Worm (Caenorhabditis elegans): ENCODE results near the gene srz-63.
"Not testable (repeated sequence)": the region's sequence is repeated elsewhere in the genome, so short reads cannot be mapped to it uniquely, and the experiment has no call there.

Gene srz-63

DNA sequence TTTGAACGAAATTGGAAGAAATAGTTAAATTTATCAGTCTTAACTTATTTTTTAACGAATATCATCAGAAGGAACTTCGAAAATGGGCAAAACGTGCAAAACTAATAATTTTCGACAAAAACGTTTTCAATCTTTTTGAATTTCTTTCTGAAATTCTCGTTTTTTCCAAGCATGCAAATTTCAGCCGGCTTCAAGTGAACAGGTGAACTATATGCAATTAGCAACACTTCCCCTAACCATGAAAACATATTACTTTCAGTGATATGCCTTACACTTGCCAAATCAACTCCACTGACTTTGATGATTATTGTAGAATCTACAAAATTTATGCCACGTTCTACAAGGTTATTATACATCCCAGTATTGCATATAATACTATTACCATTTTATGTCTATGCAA lies at the start of gene srz-63:
TSS of gene srz-63 (plus strand) at position 301 of the 400 bp plus-strand sequence.
- not testable (repeated sequence) for TF ChIP-seq unc-62 (GFP tag; optimal IDR thresholded peaks at IDR 0.05)

DNA sequence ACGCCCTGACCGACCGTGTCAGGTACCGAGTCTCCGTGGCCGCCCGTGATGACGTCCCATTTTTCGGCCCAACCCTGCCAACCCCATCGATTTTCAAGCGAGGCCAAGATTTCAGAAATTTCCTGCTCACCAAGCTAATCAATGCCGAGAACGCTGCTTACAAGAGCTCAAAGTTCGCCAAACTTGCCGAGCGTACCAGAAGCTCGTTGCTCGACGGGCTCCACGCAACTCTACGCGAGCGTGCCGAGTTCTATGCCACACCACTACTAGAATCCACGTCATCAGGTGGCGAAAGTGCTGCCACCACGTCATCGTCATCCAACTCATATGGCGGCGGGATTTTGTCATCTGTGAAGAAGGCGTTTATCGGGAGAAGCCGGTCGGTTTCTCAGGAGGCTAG lies 49.5 kb upstream of the srz-63 start:
- TF ChIP-seq unc-62 (GFP tag; optimal IDR thresholded peaks at IDR 0.05), result no peak

DNA sequence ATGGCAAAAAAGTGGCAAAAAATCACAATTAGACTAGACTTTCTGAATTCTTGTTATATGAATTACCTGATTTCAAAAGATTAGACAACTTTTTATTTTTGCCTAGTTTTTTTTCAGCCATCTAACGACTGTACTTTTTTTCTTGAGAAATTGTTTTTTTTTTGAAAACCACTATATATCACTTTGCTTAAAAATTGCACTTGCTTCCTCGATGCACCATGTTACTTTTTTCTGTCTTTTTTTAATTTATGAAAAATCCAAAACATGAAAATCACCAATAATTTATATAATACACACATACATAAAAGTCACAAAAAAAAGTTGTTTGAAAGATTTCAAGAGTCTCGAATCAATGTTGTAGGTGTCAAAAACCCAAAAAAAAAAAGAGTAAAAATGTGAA lies 45.5 kb upstream of the srz-63 start:
- TF ChIP-seq unc-62 (GFP tag; optimal IDR thresholded peaks at IDR 0.05), result no peak

DNA sequence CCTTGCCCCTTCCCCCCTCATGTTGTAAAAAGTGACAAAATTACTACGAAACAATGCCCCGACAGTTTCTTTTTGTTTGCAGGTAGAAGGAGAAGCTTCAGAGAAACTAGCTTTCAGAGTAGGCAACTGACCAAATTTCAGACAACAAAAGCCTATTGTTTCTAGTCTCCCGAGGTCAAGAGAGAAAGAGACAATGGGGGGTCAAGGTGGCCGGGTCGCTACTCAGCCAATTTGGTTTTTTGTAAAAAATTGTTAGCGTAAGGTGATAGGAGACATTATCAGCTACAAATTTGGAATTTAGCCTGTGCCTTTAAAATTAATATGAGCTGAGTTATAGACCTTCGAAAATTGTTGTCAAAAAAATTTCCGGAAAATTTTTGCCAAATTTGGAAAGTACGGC lies 43.5 kb upstream of the srz-63 start:
- TF ChIP-seq unc-62 (GFP tag; optimal IDR thresholded peaks at IDR 0.05), result no peak

DNA sequence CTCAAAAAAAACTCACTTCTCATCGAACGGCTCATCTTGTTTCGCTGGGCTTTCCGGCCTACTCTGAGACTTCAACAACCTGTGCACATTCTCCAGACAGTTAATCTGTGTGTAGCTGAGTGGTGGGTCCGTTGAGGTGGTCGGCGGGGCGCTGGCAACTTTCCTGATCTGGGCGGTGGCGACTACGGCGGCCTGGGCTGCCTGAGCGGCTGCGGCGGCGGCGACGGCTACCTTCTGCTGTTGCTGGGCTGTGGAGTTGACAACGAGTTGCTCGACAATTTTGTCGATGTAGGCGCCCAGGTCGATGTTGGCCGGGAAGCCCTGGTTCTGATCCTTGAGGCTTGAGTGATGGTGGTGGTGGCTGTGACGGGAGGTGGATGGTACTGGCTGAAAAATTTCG lies 42.4 kb upstream of the srz-63 start:
- no peak for TF ChIP-seq unc-62 (GFP tag; optimal IDR thresholded peaks at IDR 0.05)

DNA sequence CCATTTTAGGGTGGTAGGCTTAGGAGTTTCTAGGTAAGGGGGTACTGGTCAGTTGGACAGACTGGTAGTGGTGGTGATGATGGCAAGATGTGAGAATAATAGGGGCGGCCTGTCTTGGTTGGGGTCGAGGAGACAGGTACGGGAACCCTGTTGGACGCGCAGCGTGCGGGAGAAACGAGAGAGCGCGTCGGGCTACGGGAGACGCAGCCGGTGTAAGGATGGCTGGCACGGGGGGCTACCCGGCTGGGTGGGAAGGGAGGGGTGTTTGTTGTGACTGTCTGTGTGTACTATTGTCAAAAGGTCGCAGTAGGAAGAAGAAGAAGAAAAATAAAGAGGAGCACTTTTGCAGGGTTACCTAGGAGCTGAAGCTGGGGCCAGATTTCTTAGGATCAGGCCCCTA lies 42.0 kb upstream of the srz-63 start:
- TF ChIP-seq unc-62 (GFP tag; optimal IDR thresholded peaks at IDR 0.05), result no peak

DNA sequence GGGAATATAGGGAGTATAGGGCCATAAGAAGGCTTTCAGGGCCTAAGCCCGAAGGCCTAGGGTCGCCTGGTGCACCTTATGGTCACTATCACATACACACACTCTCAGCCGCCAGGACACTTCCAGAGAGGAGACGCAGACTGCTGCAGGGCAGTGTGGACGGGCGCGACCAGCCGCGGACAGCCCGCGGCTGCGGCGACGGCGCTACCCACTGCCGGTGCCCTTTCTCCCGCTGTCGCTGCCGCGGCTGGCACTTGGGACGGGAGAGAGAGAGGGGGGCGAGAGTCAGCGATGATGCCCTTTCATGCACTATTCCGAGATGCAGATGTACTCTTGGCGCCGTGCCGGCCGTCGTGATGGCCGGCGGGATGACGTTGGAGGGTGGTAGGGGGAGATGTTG lies 40.6 kb upstream of the srz-63 start:
- no peak for TF ChIP-seq unc-62 (GFP tag; optimal IDR thresholded peaks at IDR 0.05)

DNA sequence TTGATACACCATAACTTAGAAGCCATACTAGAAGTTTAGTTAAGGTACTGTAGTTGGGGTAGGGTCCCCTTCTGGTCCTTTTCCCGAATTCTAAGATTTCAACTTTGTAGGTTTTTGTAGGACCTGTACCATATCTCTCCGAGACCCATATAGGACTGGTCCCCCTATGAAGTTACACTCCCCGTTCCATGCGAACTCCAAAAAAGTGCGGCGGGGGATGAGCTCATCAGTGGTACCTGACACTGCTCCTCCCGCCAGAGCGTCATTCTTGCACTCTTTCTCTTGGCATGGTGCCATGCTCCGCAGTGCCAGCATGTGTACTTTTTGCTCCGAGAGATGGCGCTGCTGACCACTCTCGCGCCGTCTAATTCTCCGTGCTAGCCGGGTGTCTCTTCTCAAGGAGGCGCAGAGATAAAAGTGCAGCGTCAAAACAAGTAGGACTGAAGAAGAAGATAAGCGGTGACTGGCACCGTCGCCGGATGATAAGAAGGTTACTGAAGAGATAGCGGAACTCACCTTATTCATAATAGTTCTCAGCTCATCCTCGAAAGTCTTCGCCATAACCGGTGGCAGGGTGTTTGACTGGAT lies 38.9 kb upstream of the srz-63 start:
- TF ChIP-seq unc-62 (GFP tag; optimal IDR thresholded peaks at IDR 0.05), result no peak

DNA sequence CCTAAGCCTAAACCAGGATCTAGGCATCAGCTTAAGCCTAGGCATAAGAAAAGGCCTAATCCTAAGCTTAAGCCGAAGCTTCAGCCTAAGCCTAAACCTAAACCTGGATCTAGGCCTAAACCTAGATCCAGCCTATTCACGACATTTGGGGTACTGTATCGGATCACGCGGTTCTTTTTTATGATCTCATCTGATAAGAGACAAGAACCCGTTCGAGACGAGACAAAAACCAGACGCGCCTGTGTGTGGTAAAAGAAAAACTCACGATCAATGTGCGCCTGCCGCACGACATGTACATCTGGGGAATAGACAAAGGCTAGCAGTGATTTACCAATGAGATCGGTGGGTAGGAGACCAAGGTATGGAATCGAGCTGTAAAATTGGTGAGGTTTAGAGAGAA lies 38.0 kb upstream of the srz-63 start:
- TF ChIP-seq unc-62 (GFP tag; optimal IDR thresholded peaks at IDR 0.05), result no peak

DNA sequence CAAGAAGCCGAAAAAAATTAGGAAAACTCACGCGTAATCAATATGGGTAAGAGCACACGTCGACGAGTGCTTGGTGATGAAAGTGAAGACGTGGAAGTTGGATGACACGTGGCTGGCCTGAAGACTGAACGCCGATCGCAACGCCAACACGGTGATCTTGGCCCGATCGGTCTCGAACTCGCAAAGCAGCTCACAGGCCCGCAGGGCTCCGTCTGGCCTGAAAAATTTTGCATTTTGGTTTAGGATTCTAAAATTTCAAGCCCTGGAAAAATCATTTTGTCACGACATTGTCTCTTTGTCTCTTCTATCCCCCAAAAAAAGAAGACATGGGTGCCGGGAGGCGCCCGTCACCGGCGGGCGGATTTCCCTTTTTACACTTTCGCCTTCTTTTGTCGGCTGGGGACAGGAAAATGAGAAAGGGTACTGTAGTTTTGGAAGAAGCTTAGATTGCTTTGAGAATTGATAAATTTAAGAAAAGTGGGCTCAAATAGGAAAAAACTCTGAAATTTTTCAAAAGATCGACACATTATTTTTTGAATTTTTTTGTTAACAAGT lies 37.2 kb upstream of the srz-63 start:
- TF ChIP-seq unc-62 (GFP tag; optimal IDR thresholded peaks at IDR 0.05), result no peak

DNA sequence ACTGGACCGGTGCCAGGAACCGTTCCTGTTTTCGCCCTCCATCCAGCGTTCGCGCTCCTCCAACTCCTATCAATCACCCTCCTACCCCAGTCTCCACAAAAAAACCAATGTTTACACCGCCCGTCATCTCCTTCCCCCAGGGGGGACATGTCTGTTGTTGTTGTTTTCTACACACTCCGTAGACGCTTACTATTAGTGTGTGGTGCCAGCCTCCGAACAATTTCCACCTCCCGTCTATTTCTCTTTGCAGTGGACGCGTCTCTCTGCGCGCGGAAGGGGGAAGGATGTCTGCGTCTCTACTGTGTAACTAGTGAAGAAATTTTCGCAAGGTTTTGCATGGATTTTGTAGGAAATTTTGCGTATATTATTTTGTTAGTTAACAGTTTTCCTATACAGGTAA lies 36.0 kb upstream of the srz-63 start:
- TF ChIP-seq unc-62 (GFP tag; optimal IDR thresholded peaks at IDR 0.05), result no peak

DNA sequence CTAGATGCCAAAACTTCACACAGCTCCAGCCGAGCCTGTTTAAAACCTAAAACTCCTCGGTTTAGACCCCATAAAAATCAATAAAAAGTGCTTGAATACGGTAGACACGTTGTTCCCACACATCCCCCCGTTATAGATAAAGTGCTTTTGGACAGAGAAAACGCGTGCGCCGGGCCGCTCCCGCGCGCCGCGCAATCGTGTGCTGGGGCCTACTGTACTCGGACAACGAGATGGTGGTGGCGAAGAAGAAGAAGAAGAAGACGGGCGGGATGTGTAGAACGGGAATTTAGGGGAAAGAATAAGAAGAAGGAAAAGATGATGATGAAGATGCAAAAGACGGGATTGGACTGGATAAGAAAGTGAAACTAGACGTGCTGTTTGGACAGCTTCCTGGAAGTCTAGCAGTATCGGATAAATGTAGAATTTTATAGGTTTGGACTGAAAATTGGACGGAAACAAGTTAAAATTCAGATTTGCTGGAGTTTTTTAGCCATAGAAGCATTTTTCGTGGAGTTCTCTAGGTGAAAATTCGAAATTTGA lies 34.0 kb upstream of the srz-63 start:
- TF ChIP-seq unc-62 (GFP tag; optimal IDR thresholded peaks at IDR 0.05), result no peak

DNA sequence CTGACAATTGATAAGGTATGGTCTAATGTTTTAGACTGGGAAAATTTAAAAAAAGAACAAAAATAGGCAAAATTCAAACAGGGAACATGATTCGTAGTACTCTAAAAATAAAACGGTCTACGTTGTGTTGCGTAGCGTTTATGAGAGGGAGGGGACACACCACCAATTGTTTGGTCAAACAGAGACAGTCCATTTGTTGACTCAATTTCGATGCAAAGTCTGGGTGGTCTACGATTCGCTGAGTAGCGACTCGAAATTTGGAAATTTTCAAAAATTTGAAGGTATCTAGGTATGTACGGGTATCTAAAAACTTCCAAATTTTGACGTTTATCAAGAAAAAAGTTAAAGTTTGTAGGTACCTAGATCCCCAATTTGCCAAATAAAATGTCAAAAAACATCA lies 32.7 kb upstream of the srz-63 start:
- no peak for TF ChIP-seq unc-62 (GFP tag; optimal IDR thresholded peaks at IDR 0.05)

DNA sequence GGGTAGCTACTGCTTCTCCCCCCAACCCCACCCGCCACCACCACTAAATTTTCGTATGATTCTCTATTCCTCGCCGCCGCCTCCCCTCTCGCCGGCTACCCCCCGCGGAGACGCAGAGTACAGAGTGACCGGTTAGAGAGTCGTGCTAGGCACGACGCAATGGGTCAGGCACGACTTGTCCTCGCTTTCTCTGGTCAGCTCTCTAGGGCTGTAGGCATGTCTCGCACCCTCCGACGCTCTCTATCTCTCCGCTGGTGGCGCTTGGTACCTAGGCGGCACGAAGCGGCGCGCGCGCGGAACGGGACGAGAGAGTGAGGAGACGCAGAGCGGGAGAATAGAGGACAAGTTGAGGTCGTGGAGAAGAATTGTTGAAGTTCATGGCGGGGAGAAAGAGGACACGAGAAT lies 31.6 kb upstream of the srz-63 start:
- no peak for TF ChIP-seq unc-62 (GFP tag; optimal IDR thresholded peaks at IDR 0.05)

DNA sequence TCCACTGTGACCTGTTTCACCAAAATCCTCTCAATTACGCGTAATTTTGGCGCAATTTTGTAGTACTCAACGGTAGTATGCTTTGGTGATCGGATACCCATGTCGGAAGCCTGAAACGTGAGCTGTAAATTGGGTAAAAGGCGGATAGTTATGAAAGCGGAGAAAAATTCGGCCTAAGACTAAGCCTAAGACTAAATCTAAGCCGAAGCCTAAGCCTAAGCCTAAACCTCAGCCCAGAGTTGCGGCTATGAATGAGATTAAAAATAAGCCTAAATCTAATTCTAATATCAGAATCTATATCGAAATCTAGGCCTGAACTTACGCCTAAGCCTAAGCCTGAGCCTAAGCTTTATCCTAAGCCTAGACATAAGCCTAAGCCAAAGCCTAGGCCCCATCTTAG lies 26.2 kb upstream of the srz-63 start, which contains the start of gene lin-42:
TSS of gene lin-42 (minus strand) at position 101 of the 400 bp plus-strand sequence.
- no peak for TF ChIP-seq unc-62 (GFP tag; optimal IDR thresholded peaks at IDR 0.05)

DNA sequence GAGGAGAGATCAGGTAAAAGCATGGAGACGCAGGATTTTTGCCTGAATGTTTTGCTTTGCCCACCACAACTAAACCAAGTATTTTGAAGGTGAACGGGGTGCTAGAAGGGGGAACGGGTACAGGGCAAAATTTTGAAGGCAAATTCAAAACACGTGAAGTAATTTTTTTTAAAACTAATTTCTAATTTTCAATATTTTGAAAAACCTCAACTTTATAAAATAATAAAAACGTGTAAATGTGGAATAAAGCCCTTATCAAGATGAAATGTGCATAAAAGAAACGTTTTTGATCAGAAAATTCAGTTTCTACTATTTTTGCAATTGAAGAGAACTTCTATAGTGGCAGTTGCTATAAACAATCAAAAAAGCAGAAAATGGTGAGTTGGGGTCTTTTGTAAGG lies 22.8 kb upstream of the srz-63 start, which contains the start of gene clec-119:
TSS of gene clec-119 (plus strand) at position 301 of the 400 bp plus-strand sequence.
- no peak for TF ChIP-seq unc-62 (GFP tag; optimal IDR thresholded peaks at IDR 0.05)

DNA sequence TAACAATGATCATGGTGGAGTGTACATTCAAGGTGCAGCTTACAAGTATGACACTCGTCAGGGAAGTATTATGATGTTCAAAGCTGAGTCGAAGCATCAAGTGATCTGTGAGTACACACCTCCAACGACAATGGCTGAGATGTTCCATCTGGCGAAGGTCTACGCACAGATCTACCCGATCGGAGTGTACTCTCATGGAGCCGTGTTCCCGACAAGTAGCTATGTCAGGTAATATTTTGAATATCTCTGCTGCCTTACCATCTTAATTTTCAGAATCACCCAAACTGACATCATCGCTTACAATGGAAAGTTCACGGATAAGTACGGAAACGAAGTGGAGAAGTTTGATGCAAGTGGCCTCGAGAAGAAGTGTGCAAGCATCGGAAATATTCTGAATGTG lies 21.7 kb upstream of the srz-63 start:
- no peak for TF ChIP-seq unc-62 (GFP tag; optimal IDR thresholded peaks at IDR 0.05)

DNA sequence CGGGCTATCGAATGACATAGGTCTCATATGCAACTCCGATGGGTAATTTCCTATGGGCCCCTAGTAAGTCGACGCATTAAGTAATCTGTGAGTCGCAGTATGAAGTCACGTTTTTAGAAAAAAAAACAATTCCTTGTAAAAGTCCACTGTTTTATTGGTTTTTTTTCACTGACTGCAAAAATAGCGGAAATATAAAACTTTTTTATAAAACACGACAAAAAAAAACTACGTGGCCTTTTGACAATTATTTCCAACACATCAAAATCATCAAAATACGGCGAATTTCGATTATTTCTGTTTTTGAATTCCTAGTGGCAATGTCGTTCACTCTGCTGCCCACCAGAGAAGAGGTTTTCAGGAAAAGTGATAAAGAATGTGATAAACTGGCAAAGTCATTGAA lies 19.8 kb upstream of the srz-63 start, which contains the start of gene clpr-2:
TSS of gene clpr-2 (plus strand) at position 301 of the 400 bp plus-strand sequence.
- TF ChIP-seq unc-62 (GFP tag; optimal IDR thresholded peaks at IDR 0.05), result no peak
